Worm (Caenorhabditis elegans): ENCODE measurements around the gene ndua-1.

Gene ndua-1

ce11 chrV:20820033-20820432 lies 31.7 kb downstream of the ndua-1 start, which contains the start of gene T03D8.6:
Gene T03D8.6 (minus strand): TSS chrV:20820330.
- TF ChIP-seq ztf-11 (tag; optimal IDR thresholded peaks at IDR 0.05) = no peak
- TF ChIP-seq ZK546.5 (tag; optimal IDR thresholded peaks at IDR 0.05) = no peak
- TF ChIP-seq nhr-10 (tag; optimal IDR thresholded peaks at IDR 0.05) = no peak
- TF ChIP-seq skn-1 (tag; optimal IDR thresholded peaks at IDR 0.05) = no peak
- no peak for TF ChIP-seq mbf-1 (tag; optimal IDR thresholded peaks at IDR 0.05)
- TF ChIP-seq nhr-12 (tag; optimal IDR thresholded peaks at IDR 0.05) = no peak
- TF ChIP-seq nhr-237 (tag; optimal IDR thresholded peaks at IDR 0.05) = no peak
- TF ChIP-seq peb-1 (tag; optimal IDR thresholded peaks at IDR 0.05) = no peak
- no peak for TF ChIP-seq ceh-16 (tag; optimal IDR thresholded peaks at IDR 0.05)
- TF ChIP-seq ztf-4 (tag; optimal IDR thresholded peaks at IDR 0.05) = no peak
- TF ChIP-seq nhr-21 (tag; optimal IDR thresholded peaks at IDR 0.05) = no peak
- TF ChIP-seq nhr-77 (tag; optimal IDR thresholded peaks at IDR 0.05) = no peak
- TF ChIP-seq unc-39 (tag; optimal IDR thresholded peaks at IDR 0.05) = no peak
- no peak for TF ChIP-seq blmp-1 (tag; optimal IDR thresholded peaks at IDR 0.05; ENCODE audit: insufficient read depth)
- TF ChIP-seq lin-13 (GFP tag; optimal IDR thresholded peaks at IDR 0.05) = no peak
- TF ChIP-seq nhr-129 (tag; optimal IDR thresholded peaks at IDR 0.05) = no peak
- TF ChIP-seq snpc-4 (tag; optimal IDR thresholded peaks at IDR 0.05) = no peak
- no peak for TF ChIP-seq nhr-6 (tag; optimal IDR thresholded peaks at IDR 0.05)
- TF ChIP-seq nhr-25 (tag; optimal IDR thresholded peaks at IDR 0.05) = no peak
- no peak for TF ChIP-seq alr-1 (tag; optimal IDR thresholded peaks at IDR 0.05)

- TF ChIP-seq mab-5 (tag; optimal IDR thresholded peaks at IDR 0.05) (no peak), aly-2 (tag; optimal IDR thresholded peaks at IDR 0.05) (no peak), mbf-1 (tag; optimal IDR thresholded peaks at IDR 0.05) (no peak)
Observed at ce11 chrV:20815842-20816241, 35.9 kb downstream of the ndua-1 start, which contains the start of gene sshk-1. Gene sshk-1 (plus strand): TSS chrV:20816142.

- peak; percentile 39 for TF ChIP-seq unc-55 (GFP tag; optimal IDR thresholded peaks at IDR 0.05)
- no peak for TF ChIP-seq zag-1 (tag; optimal IDR thresholded peaks at IDR 0.05)
Observed at ce11 chrV:20814424-20814823, 37.3 kb downstream of the ndua-1 start, which contains the start of gene Y44A6D.7. Gene Y44A6D.7 (plus strand): TSS chrV:20814724.

- TF ChIP-seq sma-9 (GFP tag; optimal IDR thresholded peaks at IDR 0.05) (no peak), sma-9 (tag; optimal IDR thresholded peaks at IDR 0.05) (no peak), nhr-25 (tag; optimal IDR thresholded peaks at IDR 0.05) (no peak), gmeb-1 (tag; optimal IDR thresholded peaks at IDR 0.05) (no peak), nhr-10 (tag; optimal IDR thresholded peaks at IDR 0.05) (no peak), mdl-1 (tag; optimal IDR thresholded peaks at IDR 0.05) (no peak), C34F6.9 (tag; optimal IDR thresholded peaks at IDR 0.05) (no peak), sem-4 (tag; optimal IDR thresholded peaks at IDR 0.05) (no peak), blmp-1 (tag; optimal IDR thresholded peaks at IDR 0.05; ENCODE audit: insufficient read depth) (no peak), ama-1 (optimal IDR thresholded peaks at IDR 0.05) (no peak), ceh-82 (tag; optimal IDR thresholded peaks at IDR 0.05) (no peak), nhr-11 (tag; optimal IDR thresholded peaks at IDR 0.05) (no peak), ZK546.5 (tag; optimal IDR thresholded peaks at IDR 0.05) (no peak), elt-3 (tag; optimal IDR thresholded peaks at IDR 0.05) (no peak), nhr-12 (tag; optimal IDR thresholded peaks at IDR 0.05) (no peak), nhr-129 (tag; optimal IDR thresholded peaks at IDR 0.05) (no peak), F13H6.1 (tag; optimal IDR thresholded peaks at IDR 0.05) (no peak), zag-1 (tag; optimal IDR thresholded peaks at IDR 0.05) (no peak), fos-1 (tag; optimal IDR thresholded peaks at IDR 0.05) (no peak), lin-39 (tag; optimal IDR thresholded peaks at IDR 0.05) (no peak), snpc-4 (tag; optimal IDR thresholded peaks at IDR 0.05) (no peak)
Observed at ce11 chrV:20813646-20814045, 38.1 kb downstream of the ndua-1 start.

DNA sequence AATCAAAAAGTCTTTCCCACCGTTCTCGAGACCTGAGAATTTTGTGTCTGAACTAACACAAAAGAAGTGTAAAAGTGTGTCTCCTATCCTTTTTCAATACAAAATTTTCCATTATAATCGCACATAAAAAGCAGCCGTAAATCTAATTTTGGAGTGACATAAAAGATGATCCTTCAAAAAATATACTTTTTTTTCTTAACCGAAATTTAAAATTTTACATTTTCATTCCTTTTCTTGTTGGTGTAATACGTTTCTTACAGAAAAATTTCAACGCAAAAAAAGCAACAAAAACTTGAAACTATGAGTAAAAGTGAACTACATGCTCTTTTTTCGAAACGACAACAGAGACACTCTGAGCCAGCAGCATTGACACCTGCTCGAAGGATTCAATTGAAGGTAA lies 44.7 kb downstream of the ndua-1 start, which contains the start of gene Y44A6D.6:
Y44A6D.6 (plus strand) TSS at position 301 of the 400 bp plus-strand sequence.
- no peak for TF ChIP-seq blmp-1 (tag; optimal IDR thresholded peaks at IDR 0.05; ENCODE audit: insufficient read depth)
- TF ChIP-seq nhr-12 (tag; optimal IDR thresholded peaks at IDR 0.05) = no peak
- TF ChIP-seq lin-13 (GFP tag; optimal IDR thresholded peaks at IDR 0.05) = no peak
- TF ChIP-seq elt-3 (tag; optimal IDR thresholded peaks at IDR 0.05) = no peak
- no peak for TF ChIP-seq dmd-4 (tag; optimal IDR thresholded peaks at IDR 0.05)
- TF ChIP-seq crh-2 (tag; optimal IDR thresholded peaks at IDR 0.05) = no peak
- no peak for TF ChIP-seq ztf-4 (tag; optimal IDR thresholded peaks at IDR 0.05)
- TF ChIP-seq ztf-11 (tag; optimal IDR thresholded peaks at IDR 0.05) = no peak

Data from whole organism, L2 larva.